Worm (Caenorhabditis elegans) whole organism, L4 larva: ENCODE measurements around the gene ugt-50.
A peak's percentile ranks its signal among the peaks of the same experiment; 100 is the strongest.

ENCODE experiments used
- D1046.2 ChIP-seq: fragments of 200-800 bp; sonication (Bioruptor generic); IDR thresholded peaks from 2 replicates; pipeline ENCODE4 v1.3.6; 2022; ENCODE audit warnings: missing genetic modification characterization, missing compliant biosample characterization
- F10B5.3 ChIP-seq: sonication (generic microtip); optimal IDR thresholded peaks from 2 replicates; lab custom pipeline; 2016; ENCODE audit warnings: mild to moderate bottlenecking, missing genetic modification characterization, missing compliant biosample characterization
- F37D6.2 ChIP-seq: sonication (generic microtip); optimal IDR thresholded peaks from 2 replicates; lab custom pipeline; 2016; ENCODE audit warnings: mild to moderate bottlenecking, missing genetic modification characterization, missing compliant biosample characterization
- F49E8.2 ChIP-seq: sonication (generic microtip); optimal IDR thresholded peaks from 2 replicates; lab custom pipeline; 2016; ENCODE audit warnings: missing compliant biosample characterization, mild to moderate bottlenecking, missing genetic modification characterization, borderline replicate concordance
- Y5F2A.4 ChIP-seq: fragments of 200-800 bp; sonication (Bioruptor generic); optimal IDR thresholded peaks from 2 replicates; lab custom pipeline; 2018; ENCODE audit warnings: mild to moderate bottlenecking, missing genetic modification characterization, missing compliant biosample characterization
- Y75B8A.6 ChIP-seq: fragments of 200-800 bp; sonication (Bioruptor generic); IDR thresholded peaks from 2 replicates; pipeline ENCODE4 v1.3.6; 2022; ENCODE audit warnings: missing genetic modification reagents, missing genetic modification characterization, missing compliant biosample characterization
- aha-1 ChIP-seq: fragments of 150-350 bp; peaks from one replicate; lab custom pipeline; 2014; ENCODE audit warnings: missing biosample characterization, missing genetic modification characterization
- ceh-62 ChIP-seq: sonication (generic microtip); optimal IDR thresholded peaks from 2 replicates; lab custom pipeline; 2017; ENCODE audit warnings: missing biosample characterization, missing genetic modification characterization
- daf-8 ChIP-seq: fragments of 200-800 bp; sonication (Bioruptor generic); IDR thresholded peaks from 2 replicates; pipeline ENCODE4 v1.3.6; 2022; ENCODE audit warnings: missing genetic modification characterization, missing compliant biosample characterization
- dmd-8 ChIP-seq: fragments of 200-800 bp; sonication (Bioruptor generic); IDR thresholded peaks from 2 replicates; pipeline ENCODE4 v1.3.6; 2022; ENCODE audit warnings: missing genetic modification characterization, missing compliant biosample characterization
- dmd-9 ChIP-seq: fragments of 200-800 bp; sonication (Bioruptor generic); IDR thresholded peaks from 2 replicates; pipeline ENCODE4 v1.3.6; 2022; ENCODE audit warnings: missing genetic modification reagents, missing genetic modification characterization, missing compliant biosample characterization
- egl-27 ChIP-seq: sonication (generic microtip); optimal IDR thresholded peaks from 3 replicates; lab custom pipeline; 2017; ENCODE audit warnings: missing biosample characterization, missing genetic modification reagents, missing genetic modification characterization
- egl-43 ChIP-seq: fragments of 200-800 bp; sonication (Bioruptor generic); IDR thresholded peaks from 2 replicates; pipeline ENCODE4 v1.3.6; 2022; ENCODE audit warnings: missing genetic modification reagents, missing genetic modification characterization, missing compliant biosample characterization
- hlh-11 ChIP-seq: fragments of 200-800 bp; sonication (Bioruptor generic); optimal IDR thresholded peaks from 2 replicates; lab custom pipeline; 2018; ENCODE audit warnings: mild to moderate bottlenecking, missing genetic modification characterization, missing compliant biosample characterization
- hlh-30 ChIP-seq: sonication (generic microtip); optimal IDR thresholded peaks from 2 replicates; lab custom pipeline; 2017; ENCODE audit warnings: antibody characterized with exemption, mild to moderate bottlenecking, missing genetic modification characterization, missing compliant biosample characterization; ENCODE audit not compliant: insufficient read depth
- hmg-1.1 ChIP-seq: fragments of 200-800 bp; sonication (Bioruptor generic); IDR thresholded peaks from 2 replicates; pipeline ENCODE4 v1.3.6; 2022; ENCODE audit warnings: missing genetic modification reagents, missing genetic modification characterization, missing compliant biosample characterization
- lin-1 ChIP-seq: fragments of 200-800 bp; sonication (Bioruptor generic); IDR thresholded peaks from 2 replicates; pipeline ENCODE4 v1.3.6; 2022; ENCODE audit warnings: missing genetic modification reagents, missing genetic modification characterization, missing compliant biosample characterization
- lin-13 ChIP-seq: fragments of 150-350 bp; optimal IDR thresholded peaks from 2 replicates; lab custom pipeline; 2014; ENCODE audit warnings: missing biosample characterization, missing genetic modification reagents, missing genetic modification characterization
- lsy-2 ChIP-seq, 2 experiments: fragments of 150-350 bp in 1 of 2; sonication (generic microtip) in 1 of 2; optimal IDR thresholded peaks; 2 replicates each; lab custom pipeline; 2014 to 2017; ENCODE audit warnings: missing biosample characterization in 2 of 2, missing genetic modification characterization in 2 of 2
- mdt-29 ChIP-seq: fragments of 200-800 bp; sonication (Bioruptor generic); IDR thresholded peaks from 2 replicates; pipeline ENCODE4 v1.3.6; 2022; ENCODE audit warnings: missing genetic modification reagents, missing genetic modification characterization, missing compliant biosample characterization
- mes-2 ChIP-seq: sonication (generic microtip); optimal IDR thresholded peaks from 2 replicates; lab custom pipeline; 2016; ENCODE audit warnings: missing genotype, mild to moderate bottlenecking, missing genetic modification characterization, missing compliant biosample characterization; ENCODE audit not compliant: poor library complexity, severe bottlenecking
- mxl-3 ChIP-seq: fragments of 200-800 bp; sonication (Bioruptor generic); optimal IDR thresholded peaks from 2 replicates; lab custom pipeline; 2018; ENCODE audit warnings: mild to moderate bottlenecking, missing genetic modification characterization, missing compliant biosample characterization
- nhr-10 ChIP-seq: fragments of 150-350 bp; optimal IDR thresholded peaks from 2 replicates; lab custom pipeline; 2014; ENCODE audit warnings: missing biosample characterization, missing genetic modification characterization
- nhr-41 ChIP-seq: fragments of 200-800 bp; sonication (Bioruptor generic); IDR thresholded peaks from 2 replicates; pipeline ENCODE4 v1.3.6; 2022; ENCODE audit warnings: missing genetic modification reagents, missing genetic modification characterization, missing compliant biosample characterization
- nhr-42 ChIP-seq: fragments of 200-800 bp; sonication (Bioruptor generic); IDR thresholded peaks from 2 replicates; pipeline ENCODE4 v1.3.6; 2022; ENCODE audit warnings: missing genetic modification characterization, missing compliant biosample characterization
- nhr-76 ChIP-seq: fragments of 150-350 bp; optimal IDR thresholded peaks from 2 replicates; lab custom pipeline; 2014; ENCODE audit warnings: missing biosample characterization, missing genetic modification characterization
- php-3 ChIP-seq: fragments of 200-800 bp; sonication (Bioruptor generic); IDR thresholded peaks from 2 replicates; pipeline ENCODE4 v1.3.6; 2022; ENCODE audit warnings: missing genetic modification reagents, missing genetic modification characterization, missing compliant biosample characterization
- rbr-2 ChIP-seq: sonication (generic microtip); optimal IDR thresholded peaks from 2 replicates; lab custom pipeline; 2016; ENCODE audit warnings: missing genotype, missing genetic modification characterization, missing compliant biosample characterization
- saeg-2 ChIP-seq: fragments of 200-800 bp; sonication (Bioruptor generic); IDR thresholded peaks from 2 replicates; pipeline ENCODE4 v1.3.6; 2022; ENCODE audit warnings: missing genetic modification reagents, missing genetic modification characterization, missing compliant biosample characterization
- skn-1 ChIP-seq: fragments of 150-350 bp; optimal IDR thresholded peaks from 2 replicates; lab custom pipeline; 2014; ENCODE audit warnings: missing biosample characterization, missing genetic modification characterization
- unc-39 ChIP-seq: sonication (generic microtip); optimal IDR thresholded peaks from 2 replicates; lab custom pipeline; 2017; ENCODE audit warnings: missing biosample characterization, missing genetic modification characterization
- unc-62 ChIP-seq, 3 experiments: fragments of 150-350 bp in 1 of 3; sonication (generic microtip); optimal IDR thresholded peaks in 2 of 3; peaks in 1 of 3; 1 replicate in 1 of 3; 2 replicates in 2 of 3; lab custom pipeline; 2014 to 2017; ENCODE audit warnings: missing biosample characterization in 3 of 3, missing genetic modification characterization in 3 of 3, missing genetic modification reagents in 3 of 3, missing genotype in 1 of 3
- zip-11 ChIP-seq: fragments of 200-800 bp; sonication (Bioruptor generic); IDR thresholded peaks from 2 replicates; pipeline ENCODE4 v1.3.6; 2022; ENCODE audit warnings: missing genetic modification characterization, missing compliant biosample characterization
- zip-2 ChIP-seq: fragments of 150-350 bp; optimal IDR thresholded peaks from 2 replicates; lab custom pipeline; 2014; ENCODE audit warnings: missing biosample characterization, missing genetic modification characterization
- ztf-7 ChIP-seq: fragments of 150-350 bp; optimal IDR thresholded peaks from 2 replicates; lab custom pipeline; 2014; ENCODE audit warnings: missing biosample characterization, missing genetic modification characterization

ugt-50 gene

DNA sequence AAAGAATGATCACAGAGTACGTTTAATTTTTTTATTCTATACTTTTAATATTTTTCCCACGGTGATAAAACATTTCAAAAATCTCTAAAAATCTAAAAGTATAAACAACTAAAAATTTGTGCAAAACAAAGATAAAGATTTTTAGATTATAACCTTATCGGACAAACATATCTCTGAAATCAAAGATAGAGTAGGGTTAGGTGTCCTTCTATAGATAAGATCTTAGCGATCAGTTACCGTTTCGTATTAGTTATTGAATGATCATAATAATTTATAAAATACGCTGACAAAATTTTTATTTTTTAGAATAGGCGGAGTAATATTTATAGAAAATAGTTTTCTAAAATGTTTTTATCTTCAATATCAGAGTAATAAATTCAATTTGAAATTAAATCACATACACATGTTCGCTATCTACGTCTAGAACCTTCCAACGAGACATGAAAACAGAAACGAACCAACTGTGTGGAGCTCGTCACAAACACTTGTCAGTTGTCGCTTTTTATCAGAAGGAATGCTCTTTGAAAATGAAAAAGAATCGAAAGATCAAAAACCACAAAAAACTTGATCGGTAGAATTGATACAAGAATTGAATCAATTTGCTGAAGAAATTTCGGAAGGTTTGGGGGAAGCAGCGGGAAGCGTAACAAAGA lies 19.6 kb upstream of the ugt-50 start (continued):
- TF ChIP-seq zip-2 (tag; lab: Kevin White, UChicago) = no peak
- TF ChIP-seq mxl-3 (GFP tag; lab: Kevin White, UChicago) = no peak
- TF ChIP-seq php-3 (GFP tag; lab: Robert Waterston, UW) = 0 out of 2 replicates have a peak, but pooled peaks have one; percentile 44
- TF ChIP-seq D1046.2 = no peak
- TF ChIP-seq, all 104 proteins: peak for 16

ce11 chrX:12677113-12677512 lies 14.3 kb upstream of the ugt-50 start:
- TF ChIP-seq nhr-10 (tag; lab: Kevin White, UChicago) (no peak), lsy-2 (tag; optimal IDR thresholded peaks at IDR 0.05; lab: Kevin White, UChicago) (no peak), hlh-11 (tag; lab: Kevin White, UChicago) (peak; percentile 30), php-3 (GFP tag; lab: Robert Waterston, UW) (no peak)

DNA sequence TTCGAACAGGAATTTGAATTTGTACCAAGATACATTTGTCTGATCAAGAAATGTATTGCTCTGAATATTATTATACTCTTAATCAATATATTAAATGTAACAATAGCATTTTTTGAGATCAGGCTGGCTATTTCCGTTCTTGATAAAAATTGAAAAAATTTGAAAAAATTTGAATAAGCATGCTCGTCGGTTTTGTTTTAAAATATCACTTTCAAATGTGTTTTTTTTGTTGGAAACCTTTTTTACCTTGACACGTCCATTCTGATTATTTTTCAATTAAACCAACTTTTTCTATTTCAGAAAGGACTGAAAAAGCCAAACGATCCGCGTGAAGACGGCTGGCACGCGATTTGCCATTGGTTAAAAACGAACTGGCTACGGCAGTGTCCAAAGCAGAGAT lies 12.8 kb upstream of the ugt-50 start, which contains the start of gene adt-1:
adt-1 (plus strand) TSS at position 301 of the 400 bp plus-strand sequence.
- TF ChIP-seq zip-11 (GFP tag; lab: Robert Waterston, UW) (no peak), lin-1 (no peak), rbr-2 (tag; lab: Kevin White, UChicago) (no peak), ztf-7 (tag; lab: Kevin White, UChicago) (no peak), dmd-8 (GFP tag; lab: Robert Waterston, UW) (no peak), nhr-76 (tag; lab: Kevin White, UChicago) (no peak), F49E8.2 (no peak), mdt-29 (GFP tag; lab: Robert Waterston, UW) (no peak), egl-43 (no peak), Y75B8A.6 (GFP tag; lab: Robert Waterston, UW) (no peak), hlh-30 (no peak), Y5F2A.4 (GFP tag; lab: Kevin White, UChicago) (no peak), skn-1 (tag; lab: Kevin White, UChicago) (no peak), unc-39 (tag; lab: Kevin White, UChicago) (no peak), nhr-42 (GFP tag; lab: Robert Waterston, UW) (no peak), dmd-9 (GFP tag; lab: Robert Waterston, UW) (no peak)

DNA sequence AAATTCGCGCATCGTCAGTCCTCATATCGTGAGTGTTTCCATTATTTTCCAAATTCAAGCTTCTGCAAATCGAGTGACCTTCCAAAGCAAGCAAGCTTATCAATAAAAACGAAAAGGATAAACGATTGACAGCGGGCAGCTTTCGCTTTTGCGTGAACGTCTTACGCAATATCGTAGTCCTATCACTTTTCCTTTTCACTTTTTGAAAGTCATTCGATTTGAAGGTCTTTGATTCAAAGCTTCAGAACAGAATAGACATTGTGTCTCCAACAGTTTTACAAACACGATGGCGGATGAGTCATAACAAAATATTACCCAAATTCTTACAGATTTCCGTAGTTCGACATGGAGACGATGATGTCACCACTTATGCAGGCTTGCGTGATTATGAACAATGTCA lies 11.8 kb upstream of the ugt-50 start:
- no peak for TF ChIP-seq F10B5.3 (tag; lab: Kevin White, UChicago)
- peak in 1 of 2 experiments; percentile 83 for TF ChIP-seq unc-62 (GFP tag; optimal IDR thresholded peaks at IDR 0.05 in 1 of 2; lab: Kevin White, UChicago)
- TF ChIP-seq unc-62 (tag; optimal IDR thresholded peaks at IDR 0.05; lab: Kevin White, UChicago) = no peak

DNA sequence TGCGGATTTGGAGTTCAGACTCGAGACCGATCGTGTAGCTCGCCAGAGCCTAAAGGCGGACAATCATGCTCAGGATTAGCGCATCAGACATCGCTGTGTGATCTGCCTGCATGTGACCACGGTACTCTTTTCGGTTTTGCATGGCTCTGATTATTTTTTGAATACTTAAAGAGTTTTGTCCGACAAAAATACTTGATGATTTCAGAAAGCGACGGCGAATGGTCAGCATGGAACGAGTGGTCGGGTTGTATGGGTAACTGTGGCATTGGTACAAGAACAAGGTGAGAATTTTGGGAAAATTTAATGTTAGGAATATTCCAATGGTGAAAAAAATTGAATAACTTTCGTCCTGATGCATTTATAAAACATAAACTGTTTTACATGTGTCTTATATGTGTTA lies 3.9 kb upstream of the ugt-50 start:
- no peak for TF ChIP-seq php-3 (GFP tag; lab: Robert Waterston, UW)
- TF ChIP-seq aha-1 (tag; lab: Kevin White, UChicago) = peak; percentile 91
- no peak for TF ChIP-seq ceh-62 (tag; lab: Kevin White, UChicago)
- no peak for TF ChIP-seq lin-13
- TF ChIP-seq daf-8 = no peak
- 0 out of 2 replicates have a peak, but pooled peaks have one; percentile 6 for TF ChIP-seq saeg-2 (GFP tag; lab: Robert Waterston, UW)
- no peak for TF ChIP-seq nhr-41 (GFP tag; lab: Robert Waterston, UW)
- no peak for TF ChIP-seq F37D6.2 (tag; lab: Kevin White, UChicago)
- TF ChIP-seq egl-27 (tag; lab: Kevin White, UChicago) = no peak
- no peak for TF ChIP-seq hmg-1.1
- no peak for TF ChIP-seq mes-2
